Worm (Caenorhabditis elegans): Measurements from ENCODE around the gene C07A12.7.

DNA sequence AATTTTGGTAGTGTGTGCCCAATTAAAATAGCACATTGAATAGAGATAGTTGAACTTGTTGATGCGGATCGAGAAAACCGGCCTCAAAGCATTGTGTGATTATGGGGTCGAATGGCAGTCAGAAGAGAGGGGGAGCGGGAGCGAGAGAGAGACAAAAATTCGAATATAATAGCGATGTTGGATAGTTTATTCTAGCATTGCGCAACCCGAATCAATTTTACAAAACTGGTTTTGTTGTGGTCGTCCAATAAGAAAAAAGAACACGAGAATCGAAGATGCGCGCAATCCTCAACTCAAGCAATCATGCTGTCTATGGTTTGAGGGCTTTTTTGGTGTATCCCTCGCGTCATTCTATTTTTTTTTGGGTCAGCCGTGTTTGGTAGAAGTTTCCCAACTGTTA, 31.5 kb upstream of the C07A12.7 start:
- TF ChIP-seq nhr-23 (tag; optimal IDR thresholded peaks at IDR 0.05) (no peak), unc-62 (GFP tag; optimal IDR thresholded peaks at IDR 0.05) (no peak), lin-13 (GFP tag; optimal IDR thresholded peaks at IDR 0.05) (no peak), skn-1 (tag; optimal IDR thresholded peaks at IDR 0.05) (no peak), nhr-21 (tag; optimal IDR thresholded peaks at IDR 0.05) (no peak), zag-1 (tag; optimal IDR thresholded peaks at IDR 0.05) (no peak), elt-3 (tag; optimal IDR thresholded peaks at IDR 0.05) (no peak)

Data from whole organism, L2 larva.